Worm (Caenorhabditis elegans): ENCODE data around the gene C16C8.26.

DNA sequence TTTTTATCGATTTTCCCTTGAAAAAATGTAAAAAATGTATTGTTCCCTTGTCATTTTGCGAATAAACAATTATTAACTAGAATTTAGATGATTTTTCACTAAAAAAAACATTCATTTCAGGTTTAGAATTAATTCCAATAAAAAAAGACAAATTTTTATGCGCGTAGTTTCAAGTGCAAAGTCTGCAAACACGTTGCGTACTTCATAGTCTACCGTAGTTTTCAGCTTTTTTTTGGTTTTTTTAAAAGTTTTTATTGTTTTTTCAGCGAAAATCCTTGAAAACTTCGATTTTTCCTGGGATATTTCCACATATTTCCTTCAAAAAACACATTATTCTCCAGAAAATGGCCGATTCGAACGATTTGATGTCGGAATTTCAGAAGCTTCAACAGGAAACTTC, 4.6 kb downstream of the C16C8.26 start, which contains the start of gene C16C8.11:
- no peak for TF ChIP-seq him-1 (tag; optimal IDR thresholded peaks at IDR 0.05)
- no peak for TF ChIP-seq W03F9.2 (tag; optimal IDR thresholded peaks at IDR 0.05)
